Worm (Caenorhabditis elegans): ENCODE results near the gene C39D10.11.

DNA sequence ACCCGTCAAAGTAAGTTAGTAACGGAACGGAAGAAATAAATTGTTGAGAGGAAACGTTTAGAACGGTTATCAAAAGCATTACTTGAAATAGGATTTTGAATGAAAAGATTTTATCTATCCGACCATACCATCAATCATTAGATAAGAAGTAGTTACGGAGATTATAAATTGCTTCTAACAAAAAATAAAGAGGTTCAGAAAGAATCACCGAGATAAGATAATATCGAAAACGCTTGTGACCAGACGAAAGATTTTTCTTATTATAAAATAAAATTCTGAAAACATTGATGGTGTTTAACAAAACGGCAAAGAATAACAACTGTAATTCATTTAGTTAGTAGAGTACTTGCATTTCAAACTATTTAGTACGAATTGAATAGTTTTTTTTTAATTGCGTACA, 22.2 kb upstream of the C39D10.11 start, which contains the start of gene C39D10.8:
- TF ChIP-seq nhr-28 (tag; optimal IDR thresholded peaks at IDR 0.05) (no peak), dsc-1 (tag; optimal IDR thresholded peaks at IDR 0.05) (no peak), ets-5 (GFP tag; IDR thresholded peaks at IDR 0.05) (no peak)
